Worm (Caenorhabditis elegans): ENCODE data around the gene rsp-4.

DNA sequence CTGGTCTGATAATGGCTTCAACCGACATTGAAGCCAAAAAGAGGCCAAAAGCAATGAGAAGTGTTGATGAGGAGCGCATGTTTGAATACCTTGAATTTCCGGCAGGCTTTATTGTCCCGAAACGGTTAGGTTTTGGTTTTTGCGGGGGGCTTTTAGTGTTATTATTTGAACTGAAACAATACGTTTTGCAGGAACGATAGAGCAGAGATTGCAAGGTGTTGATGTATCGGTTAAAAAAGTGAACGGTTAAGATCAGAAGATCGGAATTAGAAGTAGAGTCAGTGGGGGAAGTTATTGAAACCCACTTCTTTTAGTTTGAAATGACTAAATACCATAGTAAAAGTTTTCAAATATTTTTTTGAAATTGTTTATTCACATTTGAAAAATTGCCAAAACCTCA is 18.9 kb upstream of the rsp-4 start, which contains the start of gene clec-141:
- TF ChIP-seq him-1 (tag; optimal IDR thresholded peaks at IDR 0.05): no peak
- no peak for TF ChIP-seq W03F9.2 (tag; optimal IDR thresholded peaks at IDR 0.05)
- no peak for TF ChIP-seq dao-5 (tag; optimal IDR thresholded peaks at IDR 0.05)
